In genomic region chrX:15706108-15706676, ce11 we compare ENCODE assay signal across 3 worm cellular contexts.
TF ChIP-seq lines count a peak whose summit lies in the region.

No protein-coding gene starts in this region.

TF ChIP-seq in whole organism, L1 larva, 84 proteins besides CTCF, POLR2A, EP300 and RAD21 (continued from another document and continues in another):
- TF ChIP-seq unc-86 (tag; optimal IDR thresholded peaks at IDR 0.05; lab: Kevin White, UChicago): no peak
- no peak for TF ChIP-seq nhr-84 (tag; optimal IDR thresholded peaks at IDR 0.05; lab: Kevin White, UChicago)
- peak; percentile 50 for TF ChIP-seq blmp-1 (tag; optimal IDR thresholded peaks at IDR 0.05; lab: Kevin White, UChicago)
- TF ChIP-seq fkh-8 (tag; optimal IDR thresholded peaks at IDR 0.05; lab: Kevin White, UChicago): no peak
- no peak for TF ChIP-seq C34B4.2 (tag; optimal IDR thresholded peaks at IDR 0.05; lab: Kevin White, UChicago)
- peak in 2 of 6 experiments; percentile 58 to 71 for TF ChIP-seq elt-3 (tag; optimal IDR thresholded peaks at IDR 0.05; lab: Kevin White, UChicago)
- no peak for TF ChIP-seq pag-3 (tag; optimal IDR thresholded peaks at IDR 0.05; lab: Kevin White, UChicago; ENCODE audit: borderline replicate concordance, insufficient read depth)
- TF ChIP-seq efl-1 (optimal IDR thresholded peaks at IDR 0.05; lab: Kevin White, UChicago): no peak
- no peak for TF ChIP-seq efl-1 (GFP tag; optimal IDR thresholded peaks at IDR 0.05 in 1 of 2; lab: Kevin White, UChicago)
- no peak for TF ChIP-seq nhr-11 (tag; optimal IDR thresholded peaks at IDR 0.05; lab: Kevin White, UChicago)
- no peak for TF ChIP-seq dsc-1 (tag; optimal IDR thresholded peaks at IDR 0.05; lab: Kevin White, UChicago)
- TF ChIP-seq mdl-1 (tag; optimal IDR thresholded peaks at IDR 0.05; lab: Kevin White, UChicago): peak in 1 of 2 experiments; percentile 62
- TF ChIP-seq C16A3.4 (tag; optimal IDR thresholded peaks at IDR 0.05; lab: Kevin White, UChicago): no peak
- no peak for TF ChIP-seq nhr-12 (tag; optimal IDR thresholded peaks at IDR 0.05; lab: Kevin White, UChicago)
- no peak for TF ChIP-seq ztf-11 (tag; optimal IDR thresholded peaks at IDR 0.05; lab: Kevin White, UChicago)
- TF ChIP-seq elt-2 (tag; optimal IDR thresholded peaks at IDR 0.05; lab: Kevin White, UChicago): no peak
- TF ChIP-seq lin-13 (GFP tag; optimal IDR thresholded peaks at IDR 0.05; lab: Kevin White, UChicago): no peak
- TF ChIP-seq hlh-4 (tag; optimal IDR thresholded peaks at IDR 0.05; lab: Kevin White, UChicago): no peak
- TF ChIP-seq fos-1 (tag; optimal IDR thresholded peaks at IDR 0.05; lab: Kevin White, UChicago): no peak
- TF ChIP-seq lin-15B (tag; optimal IDR thresholded peaks at IDR 0.05; lab: Kevin White, UChicago): no peak
- TF ChIP-seq alr-1 (tag; optimal IDR thresholded peaks at IDR 0.05; lab: Kevin White, UChicago; ENCODE audit: borderline replicate concordance): no peak
- peak; percentile 6 for TF ChIP-seq xbp-1 (tag; optimal IDR thresholded peaks at IDR 0.05; lab: Kevin White, UChicago)
- TF ChIP-seq nhr-237 (tag; optimal IDR thresholded peaks at IDR 0.05; lab: Kevin White, UChicago): no peak
- no peak for TF ChIP-seq hpl-2 (GFP tag; optimal IDR thresholded peaks at IDR 0.05; lab: Kevin White, UChicago)
- TF ChIP-seq zip-4 (GFP tag; optimal IDR thresholded peaks at IDR 0.05; lab: Kevin White, UChicago): no peak
- peak; percentile 20 for TF ChIP-seq nhr-47 (tag; optimal IDR thresholded peaks at IDR 0.05; lab: Kevin White, UChicago)
- TF ChIP-seq lin-39 (tag; optimal IDR thresholded peaks at IDR 0.05; lab: Kevin White, UChicago): no peak
- TF ChIP-seq fkh-10 (GFP tag; optimal IDR thresholded peaks at IDR 0.05; lab: Kevin White, UChicago): no peak
- TF ChIP-seq nhr-77 (tag; optimal IDR thresholded peaks at IDR 0.05; lab: Kevin White, UChicago): no peak
- TF ChIP-seq ceh-8 (GFP tag; optimal IDR thresholded peaks at IDR 0.05; lab: Kevin White, UChicago): no peak
- no peak for TF ChIP-seq grh-1 (GFP tag; IDR thresholded peaks at IDR 0.05; lab: Robert Waterston, UW)
- TF ChIP-seq unc-30 (tag; optimal IDR thresholded peaks at IDR 0.05; lab: Kevin White, UChicago): no peak
- TF ChIP-seq irx-1 (tag; optimal IDR thresholded peaks at IDR 0.05; lab: Kevin White, UChicago): no peak
- no peak for TF ChIP-seq sptf-1 (tag; optimal IDR thresholded peaks at IDR 0.05; lab: Kevin White, UChicago)
- TF ChIP-seq pqm-1 (tag; optimal IDR thresholded peaks at IDR 0.05; lab: Kevin White, UChicago): no peak
- TF ChIP-seq unc-98 (GFP tag; IDR thresholded peaks at IDR 0.05; lab: Robert Waterston, UW): no peak
- TF ChIP-seq pax-3 (tag; optimal IDR thresholded peaks at IDR 0.05; lab: Kevin White, UChicago): no peak
- TF ChIP-seq ces-1 (GFP tag; optimal IDR thresholded peaks at IDR 0.05; lab: Kevin White, UChicago): no peak
- peak; percentile 17 for TF ChIP-seq mep-1 (tag; optimal IDR thresholded peaks at IDR 0.05; lab: Kevin White, UChicago)
- no peak for TF ChIP-seq nhr-28 (tag; optimal IDR thresholded peaks at IDR 0.05; lab: Kevin White, UChicago)
- peak; percentile 97 for TF ChIP-seq nhr-85 (tag; lab: Kevin White, UChicago)
- no peak for TF ChIP-seq isw-1 (GFP tag; IDR thresholded peaks at IDR 0.05; lab: Robert Waterston, UW)
- TF ChIP-seq nhr-76 (tag; optimal IDR thresholded peaks at IDR 0.05; lab: Kevin White, UChicago): no peak
- TF ChIP-seq ceh-82 (tag; optimal IDR thresholded peaks at IDR 0.05; lab: Kevin White, UChicago): no peak
- peak; percentile 49 for TF ChIP-seq unc-130 (tag; optimal IDR thresholded peaks at IDR 0.05; lab: Kevin White, UChicago)
- no peak for TF ChIP-seq aly-2 (tag; optimal IDR thresholded peaks at IDR 0.05; lab: Kevin White, UChicago)

TF ChIP-seq in whole organism, L2 larva, 48 proteins besides CTCF, POLR2A, EP300 and RAD21 (continued from another document):
- TF ChIP-seq lin-13 (GFP tag; optimal IDR thresholded peaks at IDR 0.05; lab: Kevin White, UChicago) (no peak), nhr-237 (tag; optimal IDR thresholded peaks at IDR 0.05; lab: Kevin White, UChicago) (no peak), nhr-12 (tag; optimal IDR thresholded peaks at IDR 0.05; lab: Kevin White, UChicago) (no peak), nhr-25 (tag; optimal IDR thresholded peaks at IDR 0.05; lab: Kevin White, UChicago) (peak; percentile 83), ztf-4 (tag; optimal IDR thresholded peaks at IDR 0.05; lab: Kevin White, UChicago) (peak; percentile 33), lsy-2 (tag; optimal IDR thresholded peaks at IDR 0.05; lab: Kevin White, UChicago) (no peak), sma-3 (GFP tag; optimal IDR thresholded peaks at IDR 0.05; lab: Kevin White, UChicago) (peak; percentile 57), alr-1 (tag; optimal IDR thresholded peaks at IDR 0.05; lab: Kevin White, UChicago) (no peak)

TF ChIP-seq in whole organism, L4 larva, 104 proteins besides CTCF, POLR2A, EP300 and RAD21 (continued from another document):
- TF ChIP-seq mxl-3 (GFP tag; optimal IDR thresholded peaks at IDR 0.05; lab: Kevin White, UChicago) (peak; percentile 60), aha-1 (tag; lab: Kevin White, UChicago) (peak; percentile 50), mdl-1 (tag; optimal IDR thresholded peaks at IDR 0.05; lab: Kevin White, UChicago) (peak in 1 of 2 experiments; percentile 60), cey-2 (tag; optimal IDR thresholded peaks at IDR 0.05; lab: Kevin White, UChicago; ENCODE audit: borderline replicate concordance, insufficient read depth) (peak; percentile 25), lin-13 (GFP tag; optimal IDR thresholded peaks at IDR 0.05; lab: Kevin White, UChicago) (no peak), hlh-11 (tag; optimal IDR thresholded peaks at IDR 0.05; lab: Kevin White, UChicago) (peak; percentile 76), tra-1 (GFP tag; IDR thresholded peaks at IDR 0.05; lab: Robert Waterston, UW) (peak; percentile 53), nhr-28 (tag; optimal IDR thresholded peaks at IDR 0.05; lab: Kevin White, UChicago) (peak; percentile 57)
